Worm (Caenorhabditis elegans): Measurements from ENCODE around the gene F11G11.4.

Gene F11G11.4

DNA sequence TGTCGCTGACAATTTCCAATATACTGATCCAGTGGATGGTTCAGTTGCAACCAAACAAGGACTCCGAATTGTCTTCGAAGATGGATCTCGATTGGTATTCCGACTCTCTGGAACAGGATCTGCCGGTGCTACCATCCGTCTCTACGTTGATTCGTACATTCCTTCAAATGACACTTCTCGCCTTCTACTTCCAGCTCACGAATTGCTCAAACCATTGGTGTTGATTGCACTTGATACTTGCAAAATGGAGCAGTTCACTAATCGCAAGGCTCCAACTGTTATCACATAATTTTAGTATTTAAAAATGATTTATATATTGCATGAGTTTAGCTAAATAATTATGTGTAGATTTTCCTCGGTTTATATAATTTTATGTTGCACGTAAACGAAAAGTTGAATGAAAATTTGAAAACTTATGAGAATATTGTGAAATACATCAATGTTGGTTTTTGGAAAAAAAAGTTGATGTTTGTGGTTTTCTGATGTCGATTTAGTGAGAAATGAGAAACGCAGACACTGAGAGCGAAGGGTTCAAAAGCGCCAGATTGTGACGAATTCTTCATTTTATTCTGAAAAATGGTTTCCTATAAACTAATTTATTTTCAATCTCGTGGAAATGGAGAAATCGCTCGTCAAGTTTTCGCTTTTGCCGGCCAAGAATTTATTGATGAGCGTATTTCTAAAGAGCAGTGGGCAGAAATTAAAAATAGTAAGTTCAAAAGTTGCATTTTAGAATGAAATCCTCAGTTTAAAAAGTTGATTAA lies 30.8 kb downstream of the F11G11.4 start, which contains the start of gene gst-9 (continued):
- no peak for TF ChIP-seq vab-7 (GFP tag; IDR thresholded peaks at IDR 0.05)
- no peak; the same call in 1 of the 2 replicates for TF ChIP-seq Y75B8A.6 (GFP tag; IDR thresholded peaks at IDR 0.05)
- TF ChIP-seq lsy-2 (tag; optimal IDR thresholded peaks at IDR 0.05) = peak in 1 of 2 experiments; percentile 61
- no peak for TF ChIP-seq nhr-25 (tag; optimal IDR thresholded peaks at IDR 0.05; ENCODE audit: borderline replicate concordance, insufficient read depth)
- peak; percentile 10 for TF ChIP-seq hlh-30 (tag; optimal IDR thresholded peaks at IDR 0.05; ENCODE audit: insufficient read depth)
- no peak for TF ChIP-seq Y48G9A.11 (GFP tag; IDR thresholded peaks at IDR 0.05)
- TF ChIP-seq sdz-12 (GFP tag; optimal IDR thresholded peaks at IDR 0.05) = no peak
- TF ChIP-seq dmd-6 (GFP tag; IDR thresholded peaks at IDR 0.05) = 0 out of 2 replicates have a peak, but pooled peaks have one; percentile 8
- TF ChIP-seq madf-9 (GFP tag; conservative IDR thresholded peaks at IDR 0.05) = peak; percentile 23; the same call in 1 of the 2 replicates
- TF ChIP-seq F26F4.8 (GFP tag; conservative IDR thresholded peaks at IDR 0.05) = no peak
- no peak for TF ChIP-seq jun-1 (tag; optimal IDR thresholded peaks at IDR 0.05)
- no peak for TF ChIP-seq ces-1 (GFP tag; optimal IDR thresholded peaks at IDR 0.05)
- peak; percentile 48; the same call in 1 of the 2 replicates for TF ChIP-seq T26A8.4 (GFP tag; IDR thresholded peaks at IDR 0.05)
- no peak for TF ChIP-seq gei-8 (GFP tag; optimal IDR thresholded peaks at IDR 0.05)
- no peak for TF ChIP-seq tra-1 (GFP tag; IDR thresholded peaks at IDR 0.05)
- 0 out of 2 replicates have a peak, but pooled peaks have one; percentile 45 for TF ChIP-seq php-3 (GFP tag; IDR thresholded peaks at IDR 0.05)
- no peak for TF ChIP-seq tag-97 (GFP tag; IDR thresholded peaks at IDR 0.05)
- TF ChIP-seq T20F7.1 (GFP tag; optimal IDR thresholded peaks at IDR 0.05) = peak; percentile 13
- TF ChIP-seq egl-27 (tag; optimal IDR thresholded peaks at IDR 0.05) = no peak
- no peak for TF ChIP-seq arid-1 (GFP tag; conservative IDR thresholded peaks at IDR 0.05)
- no peak for TF ChIP-seq saeg-2 (GFP tag; IDR thresholded peaks at IDR 0.05)
- TF ChIP-seq ama-1 (optimal IDR thresholded peaks at IDR 0.05) = peak; percentile 69
- TF ChIP-seq nhr-102 (tag; optimal IDR thresholded peaks at IDR 0.05) = peak; percentile 51
- no peak for TF ChIP-seq nhr-11 (tag; optimal IDR thresholded peaks at IDR 0.05)
- no peak for TF ChIP-seq dmd-9 (GFP tag; IDR thresholded peaks at IDR 0.05)
- no peak for TF ChIP-seq D1046.2 (GFP tag; IDR thresholded peaks at IDR 0.05)
- no peak for TF ChIP-seq Y105C5A.15 (GFP tag; IDR thresholded peaks at IDR 0.05)
- peak; percentile 23 for TF ChIP-seq spr-1 (tag; optimal IDR thresholded peaks at IDR 0.05)
- TF ChIP-seq ctbp-1 (GFP tag; IDR thresholded peaks at IDR 0.05) = 0 out of 2 replicates have a peak, but pooled peaks have one; percentile 19
- no peak for TF ChIP-seq nhr-237 (tag; optimal IDR thresholded peaks at IDR 0.05)
- 0 out of 2 replicates have a peak, but pooled peaks have one; percentile 52 for TF ChIP-seq pha-4 (GFP tag; IDR thresholded peaks at IDR 0.05)
- no peak for TF ChIP-seq pha-4 (tag; optimal IDR thresholded peaks at IDR 0.05)
- TF ChIP-seq hlh-11 (tag; optimal IDR thresholded peaks at IDR 0.05) = peak; percentile 42
- 0 out of 2 replicates have a peak, but pooled peaks have one; percentile 4 for TF ChIP-seq dmd-8 (GFP tag; IDR thresholded peaks at IDR 0.05)
- TF ChIP-seq lin-1 (GFP tag; IDR thresholded peaks at IDR 0.05) = no peak
- no peak for TF ChIP-seq ZK546.5 (tag; optimal IDR thresholded peaks at IDR 0.05)
- no peak for TF ChIP-seq fkh-10 (GFP tag; optimal IDR thresholded peaks at IDR 0.05)
- no peak for TF ChIP-seq madf-5 (GFP tag; IDR thresholded peaks at IDR 0.05)
- no peak for TF ChIP-seq mxl-3 (GFP tag; optimal IDR thresholded peaks at IDR 0.05)
- 0 out of 2 replicates have a peak, but pooled peaks have one; percentile 64 for TF ChIP-seq nhr-42 (GFP tag; IDR thresholded peaks at IDR 0.05)
- no peak for TF ChIP-seq lin-39 (tag; optimal IDR thresholded peaks at IDR 0.05)
- TF ChIP-seq dve-1 (tag; optimal IDR thresholded peaks at IDR 0.05; ENCODE audit: insufficient read depth) = peak; percentile 86
- no peak for TF ChIP-seq aly-2 (tag; optimal IDR thresholded peaks at IDR 0.05)
- no peak for TF ChIP-seq daf-8 (GFP tag; IDR thresholded peaks at IDR 0.05)
- peak; percentile 56 for TF ChIP-seq nhr-28 (tag; optimal IDR thresholded peaks at IDR 0.05)
